Worm (Caenorhabditis elegans): Measurements from ENCODE around the gene nhr-184.

Gene nhr-184

DNA sequence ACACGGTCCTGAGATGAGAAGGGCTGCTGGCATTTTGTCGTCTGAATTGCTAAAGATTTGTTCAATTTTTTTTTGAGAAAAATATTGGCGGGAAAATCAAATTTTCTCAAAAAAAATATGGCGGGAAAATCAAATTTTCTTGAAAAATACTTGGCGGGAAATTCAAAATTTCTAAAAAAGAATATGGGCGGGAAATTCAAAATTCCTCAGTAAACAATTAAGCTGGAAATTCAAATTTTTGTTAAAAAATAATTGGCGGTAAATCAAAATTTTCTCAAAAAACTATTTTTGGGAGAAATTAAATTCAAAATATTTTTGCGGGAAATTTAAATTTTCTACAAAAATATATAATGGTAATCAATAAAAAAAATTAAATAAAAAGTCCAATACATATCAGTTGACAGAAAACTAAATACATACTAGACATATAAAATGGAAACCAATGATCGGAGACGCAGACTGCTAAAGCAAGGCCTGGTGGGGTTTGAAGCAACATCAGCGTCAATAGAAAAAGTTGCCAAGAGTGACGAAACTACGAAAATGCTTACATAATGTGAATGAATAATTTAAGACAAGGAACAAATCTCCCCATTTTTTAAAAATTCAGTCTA, at the start of gene nhr-184:
TSS of gene nhr-184 (minus strand) at position 51 of the 611 bp plus-strand sequence.
- TF ChIP-seq eor-1 (tag; optimal IDR thresholded peaks at IDR 0.05) (no peak), elt-2 (tag; optimal IDR thresholded peaks at IDR 0.05) (peak; percentile 27), ZK546.5 (tag; optimal IDR thresholded peaks at IDR 0.05) (no peak), skn-1 (tag; optimal IDR thresholded peaks at IDR 0.05) (no peak), daf-12 (tag; optimal IDR thresholded peaks at IDR 0.05) (no peak), elt-3 (tag; optimal IDR thresholded peaks at IDR 0.05) (no peak), tbx-2 (tag; optimal IDR thresholded peaks at IDR 0.05) (no peak), egl-27 (tag; optimal IDR thresholded peaks at IDR 0.05) (no peak), pqm-1 (tag; optimal IDR thresholded peaks at IDR 0.05) (peak; percentile 25), nhr-28 (tag; optimal IDR thresholded peaks at IDR 0.05) (no peak), nhr-76 (tag; optimal IDR thresholded peaks at IDR 0.05) (no peak), nhr-12 (tag; optimal IDR thresholded peaks at IDR 0.05) (no peak), ama-1 (optimal IDR thresholded peaks at IDR 0.05) (no peak), ceh-9 (tag; optimal IDR thresholded peaks at IDR 0.05) (no peak), jun-1 (tag; optimal IDR thresholded peaks at IDR 0.05) (no peak), hmg-11 (tag; optimal IDR thresholded peaks at IDR 0.05) (peak; percentile 42), zag-1 (tag; optimal IDR thresholded peaks at IDR 0.05) (no peak), pha-4 (tag; optimal IDR thresholded peaks at IDR 0.05) (peak; percentile 58), nfya-1 (tag; optimal IDR thresholded peaks at IDR 0.05; ENCODE audit: insufficient read depth) (no peak), lin-15B (tag; optimal IDR thresholded peaks at IDR 0.05) (no peak), mml-1 (tag; optimal IDR thresholded peaks at IDR 0.05) (no peak), nhr-23 (tag; optimal IDR thresholded peaks at IDR 0.05) (no peak)

DNA sequence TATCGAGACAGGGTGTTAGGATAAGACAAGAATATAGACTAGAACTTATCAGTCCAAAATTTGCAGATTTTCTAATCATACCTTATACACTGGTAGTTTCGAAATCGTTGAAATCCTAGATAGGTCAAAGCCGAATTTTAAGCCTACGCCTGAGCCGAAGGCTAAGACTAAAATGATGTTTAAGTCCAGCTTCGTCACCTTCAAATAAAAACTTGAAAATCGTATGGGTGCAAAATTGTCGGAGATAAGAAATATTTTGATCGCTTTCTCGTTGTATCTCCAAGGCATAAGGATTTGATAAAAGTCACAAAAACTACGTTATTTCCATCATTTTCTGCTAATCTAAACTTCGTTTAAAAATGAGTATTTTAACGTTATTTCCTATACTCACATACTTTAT, 46.4 kb upstream of the nhr-184 start, which contains the start of gene F41B5.12:
TSS of gene F41B5.12 (plus strand) at position 301 of the 400 bp plus-strand sequence.
- TF ChIP-seq sea-2 (GFP tag; optimal IDR thresholded peaks at IDR 0.05) (no peak), nhr-43 (tag; optimal IDR thresholded peaks at IDR 0.05; ENCODE audit: poor library complexity, severe bottlenecking) (no peak)

DNA sequence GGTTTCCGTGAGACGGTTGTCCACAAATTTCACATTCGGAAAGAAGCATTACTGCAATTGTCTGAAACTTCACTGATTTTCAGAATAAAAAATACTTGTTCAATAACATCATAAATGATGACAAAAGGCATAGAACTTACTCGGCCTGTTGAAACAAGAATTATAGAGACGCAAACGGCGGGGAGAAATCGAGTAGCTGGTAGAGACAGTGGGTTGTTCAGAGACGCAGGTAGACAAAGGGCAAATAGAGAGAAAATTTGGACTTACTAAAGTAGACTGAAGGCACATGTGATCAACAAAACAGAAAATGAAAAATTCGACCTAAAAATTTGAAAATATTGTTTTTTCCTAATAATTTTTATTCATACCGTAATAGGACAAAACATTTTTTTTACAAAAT, 45.5 kb upstream of the nhr-184 start, which contains the start of gene nhr-182:
TSS of gene nhr-182 (minus strand) at position 178 of the 400 bp plus-strand sequence.
- TF ChIP-seq nfya-1 (tag; optimal IDR thresholded peaks at IDR 0.05; ENCODE audit: insufficient read depth) (peak; percentile 16), pqm-1 (tag; optimal IDR thresholded peaks at IDR 0.05) (no peak), pha-4 (tag; optimal IDR thresholded peaks at IDR 0.05) (peak; percentile 83), skn-1 (tag; optimal IDR thresholded peaks at IDR 0.05) (peak; percentile 89), lsy-12 (tag; optimal IDR thresholded peaks at IDR 0.05) (no peak), nhr-23 (tag; optimal IDR thresholded peaks at IDR 0.05) (peak; percentile 3), lin-39 (tag; optimal IDR thresholded peaks at IDR 0.05) (no peak), elt-1 (tag; optimal IDR thresholded peaks at IDR 0.05) (no peak), unc-62 (GFP tag; optimal IDR thresholded peaks at IDR 0.05) (no peak), snpc-4 (tag; optimal IDR thresholded peaks at IDR 0.05) (no peak), elt-2 (tag; optimal IDR thresholded peaks at IDR 0.05) (peak; percentile 28)

DNA sequence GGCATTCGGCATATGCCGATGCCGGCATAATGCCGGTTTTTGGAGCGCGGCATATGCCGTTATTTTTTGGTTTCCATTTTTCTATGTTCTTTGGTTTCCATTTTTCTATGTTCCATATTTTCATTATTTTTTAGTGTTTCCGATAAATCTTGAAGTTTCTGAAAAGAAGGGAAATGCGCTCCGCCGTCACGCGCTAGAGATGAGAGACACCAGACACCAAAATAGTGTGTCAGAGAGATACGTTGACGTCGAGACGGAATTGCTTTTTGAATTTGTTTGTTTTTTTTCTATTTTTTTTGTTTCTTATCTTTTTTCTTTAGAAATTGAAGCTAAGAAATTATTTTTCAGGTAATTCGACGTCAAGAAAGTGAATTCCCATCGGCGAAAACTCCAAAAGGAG, 40.9 kb upstream of the nhr-184 start, which contains the start of gene F41B5.1:
TSS of gene F41B5.1 (plus strand) at position 343 of the 400 bp plus-strand sequence.
- peak; percentile 15 for TF ChIP-seq hmg-11 (tag; optimal IDR thresholded peaks at IDR 0.05)

DNA sequence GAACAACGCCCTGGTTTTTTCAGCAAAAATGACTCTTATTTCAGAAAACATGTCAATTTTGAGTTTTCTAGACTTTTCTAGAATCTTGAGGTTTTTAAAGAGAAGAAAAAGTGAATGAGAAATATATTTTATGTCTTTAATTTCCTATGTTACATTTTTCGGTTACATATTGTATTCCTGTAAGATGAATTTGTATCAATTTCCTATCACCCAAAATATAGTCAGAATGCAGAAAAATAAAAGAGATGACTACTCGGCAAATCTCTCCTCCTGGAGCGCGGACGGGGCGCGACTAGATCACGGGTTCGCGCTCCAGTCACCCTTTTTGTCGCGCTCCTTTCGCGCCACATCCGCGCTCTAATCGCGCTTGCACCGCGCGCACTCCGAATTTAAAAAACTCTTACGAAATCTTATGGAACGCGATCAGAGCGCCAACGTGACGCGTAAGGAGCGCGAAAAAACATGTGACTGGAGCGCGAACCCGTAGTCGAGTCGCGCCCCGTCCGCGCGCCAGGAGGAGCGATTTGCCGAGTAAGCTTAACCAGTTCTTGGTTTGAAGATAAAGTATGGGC, 40.4 kb upstream of the nhr-184 start, which contains the start of gene str-253:
TSS of gene str-253 (minus strand) at position 51 of the 572 bp plus-strand sequence.
- no peak for TF ChIP-seq pha-4 (tag; optimal IDR thresholded peaks at IDR 0.05)
- TF ChIP-seq elt-1 (tag; optimal IDR thresholded peaks at IDR 0.05) = no peak
- no peak for TF ChIP-seq elt-3 (tag; optimal IDR thresholded peaks at IDR 0.05)
- TF ChIP-seq ama-1 (optimal IDR thresholded peaks at IDR 0.05) = no peak
- TF ChIP-seq snpc-4 (tag; optimal IDR thresholded peaks at IDR 0.05) = no peak
- no peak for TF ChIP-seq nhr-12 (tag; optimal IDR thresholded peaks at IDR 0.05)
- TF ChIP-seq fkh-10 (GFP tag; optimal IDR thresholded peaks at IDR 0.05) = no peak
- no peak for TF ChIP-seq unc-62 (GFP tag; optimal IDR thresholded peaks at IDR 0.05)
- TF ChIP-seq eor-1 (tag; optimal IDR thresholded peaks at IDR 0.05) = no peak
- no peak for TF ChIP-seq egl-5 (tag; optimal IDR thresholded peaks at IDR 0.05)
- TF ChIP-seq ztf-11 (tag; optimal IDR thresholded peaks at IDR 0.05) = no peak
